Fruit fly (Drosophila melanogaster): Measurements from ENCODE around the gene CG17186.

DNA sequence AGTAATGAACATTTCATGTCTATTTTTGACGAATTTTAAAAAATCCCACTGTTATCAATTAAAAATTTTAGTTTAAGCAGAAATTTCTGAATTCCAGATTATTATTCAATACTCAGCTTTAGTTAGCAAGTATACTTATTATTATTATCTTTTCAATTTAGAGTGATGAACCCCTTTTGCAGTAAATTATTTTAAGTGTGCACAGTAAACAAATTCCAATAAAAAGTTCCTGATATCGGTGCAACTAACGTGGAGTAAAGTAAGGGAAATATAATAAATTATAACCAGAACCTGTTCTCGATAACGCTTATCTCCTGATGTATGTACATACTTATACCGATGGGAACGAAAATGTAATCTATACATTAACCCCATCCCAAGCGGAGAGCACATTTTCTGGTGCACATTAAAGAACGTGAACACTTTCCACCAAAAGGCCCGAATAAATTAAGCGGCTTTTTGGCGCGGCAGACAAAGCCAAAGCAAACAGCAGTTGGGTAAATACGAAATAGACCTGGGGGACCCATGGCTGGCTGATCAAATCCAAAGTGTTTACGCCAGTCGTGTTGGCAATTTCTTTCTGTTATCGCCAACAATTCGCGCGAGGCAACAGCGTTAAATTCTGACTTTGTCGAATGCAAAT, 19.2 kb downstream of the CG17186 start:
- no peak for TF ChIP-seq Myc (optimal IDR thresholded peaks at IDR 0.05)
- no peak for TF ChIP-seq psq (optimal IDR thresholded peaks at IDR 0.05)
- no peak for TF ChIP-seq h (optimal IDR thresholded peaks at IDR 0.05)
- TF ChIP-seq Sin3A (optimal IDR thresholded peaks at IDR 0.05) = no peak
- TF ChIP-seq ttk (optimal IDR thresholded peaks at IDR 0.05) = no peak
